Fruit fly (Drosophila melanogaster) whole organism, embryonic: ENCODE data around the gene CG43800.
A peak's percentile ranks its signal among the peaks of the same experiment; 100 is the strongest.

Source experiments
- Adf1 ChIP-seq: fragments of 200-800 bp; sonication (Bioruptor generic); IDR thresholded peaks from 2 replicates; pipeline ENCODE4 v1.3.6; 2022; ENCODE audit warnings: missing biosample characterization, missing genetic modification characterization
- Blimp-1 ChIP-seq: fragments of 200-800 bp; sonication (Bioruptor generic); optimal IDR thresholded peaks from 3 replicates; lab custom pipeline; 2018; ENCODE audit warnings: missing biosample characterization, missing genetic modification characterization, mild to moderate bottlenecking, moderate library complexity, missing genetic modification reagents
- CG10147 ChIP-seq: fragments of 200-800 bp; sonication (Bioruptor generic); optimal IDR thresholded peaks from 2 replicates; lab custom pipeline; 2019; ENCODE audit warnings: missing biosample characterization, mild to moderate bottlenecking, missing genetic modification characterization, moderate library complexity
- CG11723 ChIP-seq: fragments of 200-800 bp; sonication (Bioruptor generic); optimal IDR thresholded peaks from 2 replicates; lab custom pipeline; 2017; ENCODE audit warnings: missing biosample characterization, mild to moderate bottlenecking, missing genetic modification characterization
- CG14014 ChIP-seq: fragments of 200-800 bp; sonication (Bioruptor generic); IDR thresholded peaks from 2 replicates; pipeline ENCODE4 v1.3.6; 2022; ENCODE audit warnings: missing biosample characterization, missing genetic modification characterization
- CG2116 ChIP-seq: fragments of 200-800 bp; sonication (Bioruptor generic); optimal IDR thresholded peaks from 3 replicates; lab custom pipeline; 2018; ENCODE audit warnings: missing biosample characterization, mild to moderate bottlenecking, missing genetic modification characterization
- CG2129 ChIP-seq: fragments of 200-800 bp; sonication (Bioruptor generic); IDR thresholded peaks from 2 replicates; pipeline ENCODE4 v1.3.6; 2022; ENCODE audit warnings: missing biosample characterization, missing genetic modification characterization; ENCODE audit not compliant: partially characterized antibody
- CG4360 ChIP-seq: fragments of 200-800 bp; sonication (Bioruptor generic); IDR thresholded peaks from 2 replicates; pipeline ENCODE4 v1.3.6; 2022; ENCODE audit warnings: missing biosample characterization, missing genetic modification characterization
- CG4404 ChIP-seq: fragments of 200-800 bp; sonication (Bioruptor generic); IDR thresholded peaks from 2 replicates; pipeline ENCODE4 v1.3.6; 2022; ENCODE audit warnings: missing biosample characterization, missing genetic modification characterization
- CG4424 ChIP-seq: fragments of 200-800 bp; sonication (Bioruptor generic); optimal IDR thresholded peaks from 3 replicates; lab custom pipeline; 2016; ENCODE audit warnings: missing biosample characterization, missing genetic modification characterization
- CG5953 ChIP-seq: fragments of 200-800 bp; sonication (Bioruptor generic); IDR thresholded peaks from 2 replicates; pipeline ENCODE4 v1.3.6; 2022; ENCODE audit warnings: missing biosample characterization, missing genetic modification characterization
- CG8924 ChIP-seq: fragments of 200-800 bp; optimal IDR thresholded peaks from 3 replicates; lab custom pipeline; 2019; ENCODE audit warnings: missing biosample characterization, mild to moderate bottlenecking, missing genetic modification characterization, moderate library complexity
- CoRest ChIP-seq: fragments of 200-800 bp; sonication (Bioruptor generic); optimal IDR thresholded peaks from 3 replicates; lab custom pipeline; 2018; ENCODE audit warnings: missing biosample characterization, mild to moderate bottlenecking, missing genetic modification characterization, moderate library complexity
- Dip2 ChIP-seq: fragments of 200-800 bp; sonication (Bioruptor generic); IDR thresholded peaks from 2 replicates; pipeline ENCODE4 v1.3.6; 2022; ENCODE audit warnings: missing biosample characterization, missing genetic modification characterization
- Doc2 ChIP-seq: fragments of 200-800 bp; sonication (Bioruptor generic); IDR thresholded peaks from 2 replicates; pipeline ENCODE4 v1.3.6; 2022; ENCODE audit warnings: missing biosample characterization, missing genetic modification characterization
- Hand ChIP-seq: fragments of 200-800 bp; sonication (Bioruptor generic); optimal IDR thresholded peaks from 2 replicates; lab custom pipeline; 2017; ENCODE audit warnings: mild to moderate bottlenecking, missing biosample characterization, missing genetic modification reagents, missing genetic modification characterization
- Lhr ChIP-seq: fragments of 200-800 bp; sonication (Bioruptor generic); optimal IDR thresholded peaks from 3 replicates; lab custom pipeline; 2017; ENCODE audit warnings: mild to moderate bottlenecking, missing biosample characterization, missing genetic modification reagents, missing genetic modification characterization
- Mes4 ChIP-seq: fragments of 200-800 bp; sonication (Bioruptor generic); optimal IDR thresholded peaks from 2 replicates; lab custom pipeline; 2016; ENCODE audit warnings: missing biosample characterization, missing genetic modification characterization
- Myb ChIP-seq: fragments of 200-800 bp; sonication (Bioruptor generic); optimal IDR thresholded peaks from 2 replicates; lab custom pipeline; 2016; ENCODE audit warnings: missing biosample characterization, missing genetic modification characterization
- Neu2 ChIP-seq: fragments of 200-800 bp; sonication (Bioruptor generic); optimal IDR thresholded peaks from 3 replicates; lab custom pipeline; 2016; ENCODE audit warnings: missing biosample characterization, missing genetic modification characterization, borderline replicate concordance
- NfI ChIP-seq: fragments of 200-800 bp; sonication (Bioruptor generic); optimal IDR thresholded peaks from 3 replicates; lab custom pipeline; 2018; ENCODE audit warnings: missing biosample characterization, mild to moderate bottlenecking, missing genetic modification characterization, moderate library complexity
- Spps ChIP-seq: fragments of 200-800 bp; sonication (Bioruptor generic); optimal IDR thresholded peaks from 2 replicates; lab custom pipeline; 2018; ENCODE audit warnings: missing biosample characterization, mild to moderate bottlenecking, missing genetic modification characterization
- Ssrp ChIP-seq: fragments of 200-800 bp; sonication (Bioruptor generic); optimal IDR thresholded peaks from 2 replicates; lab custom pipeline; 2018; ENCODE audit warnings: missing biosample characterization, mild to moderate bottlenecking, missing genetic modification characterization, moderate library complexity
- Trl ChIP-seq, 3 experiments: fragments of >200 bp in 2 of 3; fragments of 200-800 bp in 1 of 3; sonication (Bioruptor generic) in 1 of 3; optimal IDR thresholded peaks; 2 replicates in 1 of 3; 3 replicates in 2 of 3; lab custom pipeline; 2016 to 2017; ENCODE audit warnings: missing biosample characterization in 1 of 3, missing genetic modification characterization in 1 of 3
- Xbp1 ChIP-seq: fragments of 200-800 bp; sonication (Bioruptor generic); optimal IDR thresholded peaks from 3 replicates; lab custom pipeline; 2016; ENCODE audit warnings: missing biosample characterization, mild to moderate bottlenecking, missing genetic modification characterization
- Xrp1 ChIP-seq: fragments of 200-800 bp; sonication (Bioruptor generic); IDR thresholded peaks from 2 replicates; pipeline ENCODE4 v1.3.6; 2022; ENCODE audit warnings: missing biosample characterization, missing genetic modification characterization
- abd-A ChIP-seq: fragments of 200-800 bp; sonication (Bioruptor generic); optimal IDR thresholded peaks from 3 replicates; lab custom pipeline; 2019; ENCODE audit warnings: missing biosample characterization, mild to moderate bottlenecking, missing genetic modification characterization, moderate library complexity
- amos ChIP-seq: fragments of 200-800 bp; sonication (Bioruptor generic); IDR thresholded peaks from 2 replicates; pipeline ENCODE4 v1.3.6; 2022; ENCODE audit warnings: missing biosample characterization, missing genetic modification characterization; ENCODE audit not compliant: partially characterized antibody
- bigmax ChIP-seq: fragments of 200-800 bp; sonication (Bioruptor generic); optimal IDR thresholded peaks from 2 replicates; lab custom pipeline; 2018; ENCODE audit warnings: missing biosample characterization, mild to moderate bottlenecking, missing genetic modification characterization
- cas ChIP-seq: fragments of 200-800 bp; sonication (Bioruptor generic); IDR thresholded peaks from 2 replicates; pipeline ENCODE4 v1.3.6; 2022; ENCODE audit warnings: missing biosample characterization, missing genetic modification characterization
- chinmo ChIP-seq: fragments of 200-800 bp; sonication (Bioruptor generic); IDR thresholded peaks from 4 replicates; pipeline ENCODE4 v1.3.6; 2022; ENCODE audit warnings: missing biosample characterization, missing genetic modification characterization; ENCODE audit not compliant: partially characterized antibody
- crol ChIP-seq: fragments of 200-800 bp; sonication (Bioruptor generic); IDR thresholded peaks from 2 replicates; pipeline ENCODE4 v1.3.6; 2022; ENCODE audit warnings: missing biosample characterization, missing genetic modification characterization
- dan ChIP-seq: fragments of 200-800 bp; sonication (Bioruptor generic); IDR thresholded peaks from 2 replicates; pipeline ENCODE4 v1.3.6; 2022; ENCODE audit warnings: missing biosample characterization, missing genetic modification characterization
- fd64A ChIP-seq: fragments of 200-800 bp; sonication (Bioruptor generic); optimal IDR thresholded peaks from 3 replicates; lab custom pipeline; 2018; ENCODE audit warnings: missing biosample characterization, mild to moderate bottlenecking, missing genetic modification characterization
- gcm ChIP-seq: fragments of 200-800 bp; sonication (Bioruptor generic); optimal IDR thresholded peaks from 2 replicates; lab custom pipeline; 2019; ENCODE audit warnings: missing biosample characterization, mild to moderate bottlenecking, missing genetic modification characterization, moderate library complexity
- gsb-n ChIP-seq: fragments of 200-800 bp; sonication (Bioruptor generic); optimal IDR thresholded peaks from 3 replicates; lab custom pipeline; 2018; ENCODE audit warnings: missing biosample characterization, mild to moderate bottlenecking, missing genetic modification characterization
- her ChIP-seq: fragments of 200-800 bp; sonication (Bioruptor generic); optimal IDR thresholded peaks from 2 replicates; lab custom pipeline; 2016; ENCODE audit warnings: missing biosample characterization, missing genetic modification characterization
- luna ChIP-seq: fragments of 200-800 bp; sonication (Bioruptor generic); optimal IDR thresholded peaks from 2 replicates; lab custom pipeline; 2016; ENCODE audit warnings: missing biosample characterization, missing genetic modification characterization
- pfk ChIP-seq: fragments of 200-800 bp; sonication (Bioruptor generic); optimal IDR thresholded peaks from 2 replicates; lab custom pipeline; 2018; ENCODE audit warnings: missing biosample characterization, mild to moderate bottlenecking, missing genetic modification characterization, moderate library complexity
- pum ChIP-seq: fragments of 200-800 bp; sonication (Bioruptor generic); optimal IDR thresholded peaks from 2 replicates; lab custom pipeline; 2016; ENCODE audit warnings: missing biosample characterization, missing genetic modification characterization
- ro ChIP-seq: fragments of 200-800 bp; sonication (Bioruptor generic); IDR thresholded peaks from 2 replicates; pipeline ENCODE4 v1.3.6; 2022; ENCODE audit warnings: missing biosample characterization, missing genetic modification characterization
- row ChIP-seq: fragments of 200-800 bp; sonication (Bioruptor generic); IDR thresholded peaks from 3 replicates; pipeline ENCODE4 v1.3.6; 2022; ENCODE audit warnings: missing biosample characterization, missing genetic modification characterization
- shn ChIP-seq: fragments of 200-800 bp; sonication (Bioruptor generic); optimal IDR thresholded peaks from 3 replicates; lab custom pipeline; 2016; ENCODE audit warnings: missing biosample characterization, missing genetic modification characterization
- slp2 ChIP-seq: fragments of 200-800 bp; sonication (Bioruptor generic); optimal IDR thresholded peaks from 2 replicates; lab custom pipeline; 2016; ENCODE audit warnings: missing biosample characterization, missing genetic modification characterization
- sna ChIP-seq: fragments of 200-800 bp; sonication (Bioruptor generic); IDR thresholded peaks from 2 replicates; pipeline ENCODE4 v1.3.6; 2022; ENCODE audit warnings: missing biosample characterization, missing genetic modification characterization; ENCODE audit not compliant: partially characterized antibody
- sob ChIP-seq: fragments of 200-800 bp; sonication (Bioruptor generic); IDR thresholded peaks from 2 replicates; pipeline ENCODE4 v1.3.6; 2022; ENCODE audit warnings: missing biosample characterization, missing genetic modification characterization
- sqz ChIP-seq: fragments of 200-800 bp; sonication (Bioruptor generic); optimal IDR thresholded peaks from 3 replicates; lab custom pipeline; 2018; ENCODE audit warnings: missing biosample characterization, mild to moderate bottlenecking, missing genetic modification characterization
- stc ChIP-seq: fragments of 200-800 bp; sonication (Bioruptor generic); IDR thresholded peaks from 2 replicates; pipeline ENCODE4 v1.3.6; 2022; ENCODE audit warnings: missing biosample characterization, missing genetic modification characterization
- toy ChIP-seq: fragments of 200-800 bp; sonication (Bioruptor generic); IDR thresholded peaks from 2 replicates; pipeline ENCODE4 v1.3.6; 2022; ENCODE audit warnings: missing biosample characterization, missing genetic modification characterization
- zfh1 ChIP-seq: fragments of 200-800 bp; sonication (Bioruptor generic); IDR thresholded peaks from 3 replicates; pipeline ENCODE4 v1.3.6; 2022; ENCODE audit warnings: missing biosample characterization, missing genetic modification characterization
- zfh2 ChIP-seq: fragments of 200-800 bp; sonication (Bioruptor generic); optimal IDR thresholded peaks from 2 replicates; lab custom pipeline; 2016; ENCODE audit warnings: missing biosample characterization, missing genetic modification characterization

Gene CG43800

dm6 chr2L:7222829-7223272, 9.8 kb downstream of the CG43800 start, which contains the start of gene mEFG1 (continued):
- TF ChIP-seq Neu2 (GFP tag; lab: Kevin White, UChicago) (no peak), CG8924 (tag; lab: Kevin White, UChicago) (no peak), CG2129 (GFP tag; lab: Robert Waterston, UW) (peak; percentile 43; the same call in 1 of the 2 replicates), NfI (GFP tag; lab: Kevin White, UChicago) (no peak), stc (no peak), ro (GFP tag; lab: Robert Waterston, UW) (no peak), amos (GFP tag; lab: Robert Waterston, UW) (peak; percentile 75; the same call in 1 of the 2 replicates), fd64A (GFP tag; lab: Kevin White, UChicago) (no peak), CoRest (tag; lab: Kevin White, UChicago) (peak; percentile 25), sob (no peak), Mes4 (no peak), abd-A (tag; lab: Kevin White, UChicago) (no peak), CG5953 (GFP tag; lab: Robert Waterston, UW) (no peak), her (GFP tag; lab: Kevin White, UChicago) (no peak), CG4360 (no peak), shn (GFP tag; lab: Kevin White, UChicago) (no peak), row (GFP tag; lab: Robert Waterston, UW) (peak; percentile 72), sqz (GFP tag; lab: Kevin White, UChicago) (peak; percentile 79), chinmo (GFP tag; lab: Robert Waterston, UW) (peak; percentile 74; the same call in 1 of the 4 replicates), Spps (no peak), crol (GFP tag; lab: Robert Waterston, UW) (no peak), toy (GFP tag; lab: Robert Waterston, UW) (no peak), Ssrp (tag; lab: Kevin White, UChicago) (no peak), CG4424 (GFP tag; lab: Kevin White, UChicago) (no peak), bigmax (GFP tag; lab: Kevin White, UChicago) (no peak), Hand (no peak), pum (GFP tag; lab: Kevin White, UChicago) (no peak), CG11723 (GFP tag; lab: Kevin White, UChicago) (no peak), luna (no peak), Blimp-1 (no peak), Doc2 (GFP tag; lab: Robert Waterston, UW) (no peak), Xbp1 (no peak), CG14014 (GFP tag; lab: Robert Waterston, UW) (no peak), cas (GFP tag; lab: Robert Waterston, UW) (no peak), Myb (GFP tag; lab: Kevin White, UChicago) (no peak), gcm (peak; percentile 9), zfh1 (GFP tag; lab: Robert Waterston, UW) (no peak), gsb-n (no peak), zfh2 (GFP tag; lab: Kevin White, UChicago) (no peak), CG10147 (GFP tag; lab: Kevin White, UChicago) (peak; percentile 44), dan (GFP tag; lab: Robert Waterston, UW) (no peak), slp2 (GFP tag; lab: Kevin White, UChicago) (no peak), sna (GFP tag; lab: Robert Waterston, UW) (peak; percentile 82), pfk (no peak), Xrp1 (peak; percentile 12; the same call in 1 of the 2 replicates), Dip2 (GFP tag; lab: Robert Waterston, UW) (no peak), Trl (optimal IDR thresholded peaks at IDR 0.05; lab: Kevin White, UChicago) (no peak), Trl (GFP tag; optimal IDR thresholded peaks at IDR 0.05; lab: Kevin White, UChicago) (no peak), Adf1 (GFP tag; lab: Robert Waterston, UW) (no peak), CG2116 (GFP tag; lab: Kevin White, UChicago) (peak; percentile 86), Lhr (no peak), CG4404 (GFP tag; lab: Robert Waterston, UW) (no peak)
